Worm (Caenorhabditis elegans) whole organism, young adult: ENCODE results near the gene fbxc-7.

Experiments
- F57C9.4 ChIP-seq: sonication (generic microtip); optimal IDR thresholded peaks from 2 replicates; lab custom pipeline; 2017; ENCODE audit warnings: mild to moderate bottlenecking, missing genetic modification characterization, missing compliant biosample characterization
- nfyb-1 ChIP-seq: fragments of 200-800 bp; sonication (Bioruptor generic); IDR thresholded peaks from 2 replicates; pipeline ENCODE4 v1.3.6; 2022; ENCODE audit warnings: missing genetic modification reagents, missing genetic modification characterization, missing compliant biosample characterization
- sea-2 ChIP-seq: fragments of 200-800 bp; sonication (Bioruptor generic); IDR thresholded peaks from 2 replicates; pipeline ENCODE4 v1.3.6; 2022; ENCODE audit warnings: missing genetic modification characterization, missing compliant biosample characterization
- snpc-4 ChIP-seq, 5 experiments: fragments of 150-350 bp in 1 of 5; sonication (generic microtip) in 4 of 5; optimal IDR thresholded peaks; 2 replicates each; lab custom pipeline; 2014 to 2018; ENCODE audit warnings: missing genetic modification characterization in 5 of 5, missing biosample characterization in 3 of 5, antibody characterized with exemption in 2 of 5, mild to moderate bottlenecking in 2 of 5, missing compliant biosample characterization in 2 of 5, missing genotype in 2 of 5, moderate library complexity in 2 of 5, missing genetic modification reagents in 1 of 5

DNA sequence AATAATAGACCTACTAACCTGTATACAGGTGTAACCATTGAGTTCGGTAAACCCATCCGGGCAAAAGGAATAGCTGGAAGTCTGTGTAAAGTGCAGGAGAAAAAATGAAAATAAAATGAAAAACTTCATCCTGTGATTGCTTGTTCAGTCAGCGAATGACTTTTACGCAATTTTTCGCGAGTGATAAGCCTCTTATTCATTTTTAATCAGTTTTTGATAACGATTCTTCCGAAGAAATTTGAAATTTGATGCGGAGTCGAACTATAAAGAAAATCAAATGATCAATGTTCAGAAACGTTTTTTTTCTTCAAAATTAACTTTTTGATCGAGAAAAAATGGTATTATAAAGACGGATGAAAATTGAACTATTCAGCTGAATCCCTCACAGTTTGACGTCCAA is 31.9 kb upstream of the fbxc-7 start:
- TF ChIP-seq sea-2 (GFP tag; lab: Robert Waterston, UW) (no peak), nfyb-1 (GFP tag; lab: Robert Waterston, UW) (no peak), F57C9.4 (no peak), snpc-4 (GFP tag; optimal IDR thresholded peaks at IDR 0.05; lab: Kevin White, UChicago) (no peak), snpc-4 (tag; optimal IDR thresholded peaks at IDR 0.05; lab: Kevin White, UChicago) (no peak)
